Worm (Caenorhabditis elegans): ENCODE measurements around the gene R05D3.8.

- TF ChIP-seq repo-1 (tag; optimal IDR thresholded peaks at IDR 0.05) (no peak), nhr-90 (tag; optimal IDR thresholded peaks at IDR 0.05) (no peak), snpc-4 (GFP tag; optimal IDR thresholded peaks at IDR 0.05) (no peak), snpc-4 (tag; optimal IDR thresholded peaks at IDR 0.05) (no peak)
Observed at ce11 chrIII:8400478-8400877, 42.4 kb upstream of the R05D3.8 start.

Data from whole organism, young adult.